Worm (Caenorhabditis elegans) whole organism, L2 larva: ENCODE results near the gene T28C6.8.

Experiments
- F13H6.1 ChIP-seq: sonication (generic microtip); optimal IDR thresholded peaks from 2 replicates; lab custom pipeline; 2016; ENCODE audit warnings: missing genetic modification characterization, missing compliant biosample characterization
- R02D3.7 ChIP-seq: fragments of 150-350 bp; optimal IDR thresholded peaks from 2 replicates; lab custom pipeline; 2014; ENCODE audit warnings: missing biosample characterization, missing genetic modification characterization
- ZK546.5 ChIP-seq: sonication (generic microtip); optimal IDR thresholded peaks from 2 replicates; lab custom pipeline; 2017; ENCODE audit warnings: missing biosample characterization, missing genetic modification characterization
- fos-1 ChIP-seq: fragments of 150-350 bp; optimal IDR thresholded peaks from 2 replicates; lab custom pipeline; 2014; ENCODE audit warnings: missing biosample characterization, missing genetic modification characterization
- nhr-77 ChIP-seq: fragments of 150-350 bp; optimal IDR thresholded peaks from 2 replicates; lab custom pipeline; 2014; ENCODE audit warnings: missing biosample characterization, missing genetic modification characterization
- ztf-11 ChIP-seq: sonication (generic microtip); optimal IDR thresholded peaks from 2 replicates; lab custom pipeline; 2017; ENCODE audit warnings: missing biosample characterization, missing genetic modification characterization

DNA sequence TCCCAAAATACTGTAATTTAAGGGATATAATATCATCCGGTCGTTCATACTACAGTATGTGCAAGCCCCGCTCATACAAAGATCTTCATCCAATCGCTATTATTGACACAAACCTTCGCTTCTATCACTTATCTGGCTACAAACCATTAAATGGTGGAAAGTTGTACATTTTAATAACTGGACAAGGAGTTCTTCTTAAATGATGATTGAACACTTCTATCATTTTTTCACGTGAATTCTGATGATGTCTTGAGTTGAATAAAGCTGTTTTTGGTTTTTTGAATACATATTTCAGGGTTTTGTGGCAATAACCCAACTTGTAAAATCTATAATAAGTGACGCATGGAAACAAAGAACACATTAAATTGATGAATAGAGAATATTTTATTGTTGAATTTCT, 7.9 kb downstream of the T28C6.8 start:
- TF ChIP-seq R02D3.7 (tag; lab: Kevin White, UChicago) (no peak), nhr-77 (tag; lab: Kevin White, UChicago) (no peak), F13H6.1 (no peak), ZK546.5 (tag; lab: Kevin White, UChicago) (no peak), ztf-11 (no peak), fos-1 (peak; percentile 8)
